Worm (Caenorhabditis elegans): ENCODE data around the gene C33D9.3.

- no peak for TF ChIP-seq ama-1 (optimal IDR thresholded peaks at IDR 0.05)
- no peak for TF ChIP-seq skn-1 (tag; optimal IDR thresholded peaks at IDR 0.05)
- TF ChIP-seq nhr-28 (tag; optimal IDR thresholded peaks at IDR 0.05) = no peak
- TF ChIP-seq elt-1 (tag; optimal IDR thresholded peaks at IDR 0.05) = no peak
- no peak for TF ChIP-seq jun-1 (tag; optimal IDR thresholded peaks at IDR 0.05)
- TF ChIP-seq elt-3 (tag; optimal IDR thresholded peaks at IDR 0.05) = no peak
- no peak for TF ChIP-seq nhr-43 (tag; optimal IDR thresholded peaks at IDR 0.05; ENCODE audit: poor library complexity, severe bottlenecking)
- no peak for TF ChIP-seq nhr-237 (tag; optimal IDR thresholded peaks at IDR 0.05)
- no peak for TF ChIP-seq ceh-16 (tag; optimal IDR thresholded peaks at IDR 0.05)
Observed at ce11 chrIV:8821147-8821546, 28.4 kb upstream of the C33D9.3 start, which contains the start of gene T28C6.5.

Measured in whole organism, L3 larva.